Fruit fly (Drosophila melanogaster): Measurements from ENCODE around the gene Taf12.

Taf12 gene

DNA sequence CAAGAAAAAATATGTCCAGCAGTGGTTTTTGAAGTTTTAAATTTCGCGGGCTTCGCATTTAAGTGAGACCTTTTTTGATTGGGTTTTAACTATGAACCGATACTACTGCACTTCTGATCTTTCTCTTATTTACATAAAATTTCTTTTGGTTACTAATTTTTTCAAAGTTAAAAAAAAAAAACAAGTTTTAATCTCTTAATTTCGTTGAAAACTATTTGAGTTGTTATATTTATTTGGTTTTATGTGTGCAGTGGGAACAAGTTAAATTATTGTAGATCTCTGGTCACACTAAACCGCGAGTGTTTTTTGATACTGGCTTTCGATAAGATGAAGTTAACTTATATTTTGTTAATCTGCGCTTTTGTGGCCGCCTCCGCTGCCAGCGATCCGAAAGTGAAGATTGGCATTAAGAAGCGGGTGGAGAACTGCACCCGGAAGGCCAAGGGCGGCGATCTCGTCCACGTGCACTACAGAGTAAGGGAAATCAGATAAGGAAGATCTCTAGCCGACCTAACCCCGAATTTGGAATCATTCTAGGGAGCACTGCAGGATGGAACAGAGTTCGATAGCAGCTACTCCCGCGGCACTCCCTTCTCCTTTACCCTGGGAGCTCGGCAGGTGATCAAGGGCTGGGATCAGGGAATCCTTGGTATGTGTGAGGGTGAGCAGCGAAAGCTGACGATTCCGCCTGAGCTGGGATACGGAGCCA is 5.4 kb downstream of the Taf12 start, which contains the start of gene CG14715 (continued):
- TF ChIP-seq CG10543 (GFP tag; optimal IDR thresholded peaks at IDR 0.05) (no peak), CG30020 (tag; optimal IDR thresholded peaks at IDR 0.05) (peak; percentile 55), pb (GFP tag; optimal IDR thresholded peaks at IDR 0.05) (no peak), CG5953 (GFP tag; IDR thresholded peaks at IDR 0.05) (no peak), Hr3 (GFP tag; optimal IDR thresholded peaks at IDR 0.05) (peak; percentile 42), Deaf1 (tag; optimal IDR thresholded peaks at IDR 0.05) (no peak), CG10147 (GFP tag; optimal IDR thresholded peaks at IDR 0.05) (no peak), Six4 (GFP tag; optimal IDR thresholded peaks at IDR 0.05) (no peak), CG3407 (GFP tag; optimal IDR thresholded peaks at IDR 0.05) (no peak), Nf-YA (GFP tag; IDR thresholded peaks at IDR 0.05) (no peak), Dip2 (GFP tag; IDR thresholded peaks at IDR 0.05) (no peak), CG9932 (GFP tag; IDR thresholded peaks at IDR 0.05) (peak; percentile 40; the same call in 1 of the 2 replicates), CG10654 (GFP tag; optimal IDR thresholded peaks at IDR 0.05) (peak; percentile 26), psq (GFP tag; optimal IDR thresholded peaks at IDR 0.05) (no peak), maf-S (GFP tag; optimal IDR thresholded peaks at IDR 0.05) (no peak), slou (GFP tag; optimal IDR thresholded peaks at IDR 0.05) (no peak), CG11398 (GFP tag; optimal IDR thresholded peaks at IDR 0.05) (no peak), NFAT (GFP tag; IDR thresholded peaks at IDR 0.05) (no peak), ro (GFP tag; IDR thresholded peaks at IDR 0.05) (no peak), CG17361 (GFP tag; IDR thresholded peaks at IDR 0.05) (peak; percentile 60; the same call in 2 of the 3 replicates), Max (GFP tag; optimal IDR thresholded peaks at IDR 0.05) (peak; percentile 29), D (optimal IDR thresholded peaks at IDR 0.05) (no peak), D (GFP tag; optimal IDR thresholded peaks at IDR 0.05) (no peak), CG11723 (GFP tag; optimal IDR thresholded peaks at IDR 0.05) (no peak), CG7963 (GFP tag; IDR thresholded peaks at IDR 0.05; ENCODE audit: partially characterized antibody) (no peak), sens-2 (GFP tag; IDR thresholded peaks at IDR 0.05) (no peak), CG6765 (GFP tag; optimal IDR thresholded peaks at IDR 0.05) (no peak), dysf (GFP tag; IDR thresholded peaks at IDR 0.05) (peak; percentile 48; the same call in 2 of the 3 replicates), tna (GFP tag; IDR thresholded peaks at IDR 0.05; ENCODE audit: partially characterized antibody) (no peak), Taf1 (GFP tag; IDR thresholded peaks at IDR 0.05) (no peak), CG1792 (GFP tag; optimal IDR thresholded peaks at IDR 0.05) (no peak), CG7786 (GFP tag; optimal IDR thresholded peaks at IDR 0.05) (peak; percentile 1), ato (GFP tag; IDR thresholded peaks at IDR 0.05; ENCODE audit: partially characterized antibody) (no peak), CG10209 (GFP tag; optimal IDR thresholded peaks at IDR 0.05) (no peak), Eip74EF (GFP tag; optimal IDR thresholded peaks at IDR 0.05) (no peak), h (optimal IDR thresholded peaks at IDR 0.05) (no peak), CG12155 (GFP tag; optimal IDR thresholded peaks at IDR 0.05) (peak; percentile 42), zf30C (GFP tag; optimal IDR thresholded peaks at IDR 0.05) (no peak), vvl (GFP tag; IDR thresholded peaks at IDR 0.05) (peak; percentile 70), Hr51 (GFP tag; optimal IDR thresholded peaks at IDR 0.05) (peak in 1 of 2 experiments; percentile 50), tll (GFP tag; optimal IDR thresholded peaks at IDR 0.05) (peak in 1 of 2 experiments; percentile 10), CG12769 (tag; optimal IDR thresholded peaks at IDR 0.05) (no peak), CG1832 (GFP tag; optimal IDR thresholded peaks at IDR 0.05) (no peak), pita (GFP tag; optimal IDR thresholded peaks at IDR 0.05) (no peak), ken (GFP tag; IDR thresholded peaks at IDR 0.05) (no peak), Atf3 (GFP tag; optimal IDR thresholded peaks at IDR 0.05) (peak; percentile 38), danr (GFP tag; IDR thresholded peaks at IDR 0.05) (no peak), CG32772 (GFP tag; IDR thresholded peaks at IDR 0.05) (no peak), dmrt11E (tag; optimal IDR thresholded peaks at IDR 0.05) (peak; percentile 35), CG34224 (GFP tag; IDR thresholded peaks at IDR 0.05; ENCODE audit: partially characterized antibody) (no peak)

Data from whole organism, embryonic.